Worm (Caenorhabditis elegans) whole organism, L1 larva: ENCODE results near the gene clec-49.

Source experiments
- C04F5.9 ChIP-seq: sonication (generic microtip); optimal IDR thresholded peaks from 2 replicates; lab custom pipeline; 2016; ENCODE audit warnings: missing genetic modification characterization, missing compliant biosample characterization
- C16A3.4 ChIP-seq: fragments of 150-350 bp; optimal IDR thresholded peaks from 2 replicates; lab custom pipeline; 2014; ENCODE audit warnings: missing biosample characterization, missing genetic modification characterization
- F16B12.6 ChIP-seq: fragments of 150-350 bp; optimal IDR thresholded peaks from 2 replicates; lab custom pipeline; 2014; ENCODE audit warnings: missing biosample characterization, missing genetic modification characterization
- alr-1 ChIP-seq: fragments of 200-800 bp; sonication (Bioruptor generic); optimal IDR thresholded peaks from 2 replicates; lab custom pipeline; 2018; ENCODE audit warnings: borderline replicate concordance, mild to moderate bottlenecking, missing genetic modification characterization, missing compliant biosample characterization
- aly-2 ChIP-seq: fragments of 150-350 bp; optimal IDR thresholded peaks from 2 replicates; lab custom pipeline; 2014; ENCODE audit warnings: missing biosample characterization, missing genetic modification characterization
- blmp-1 ChIP-seq: fragments of 150-350 bp; optimal IDR thresholded peaks from 2 replicates; lab custom pipeline; 2014; ENCODE audit warnings: missing biosample characterization, missing genetic modification characterization
- dsc-1 ChIP-seq: sonication (generic microtip); optimal IDR thresholded peaks from 2 replicates; lab custom pipeline; 2016; ENCODE audit warnings: mild to moderate bottlenecking, missing genetic modification characterization, missing compliant biosample characterization
- ets-5 ChIP-seq: fragments of 200-800 bp; sonication (Bioruptor generic); IDR thresholded peaks from 2 replicates; pipeline ENCODE4 v1.3.6; 2022; ENCODE audit warnings: missing genetic modification characterization, missing compliant biosample characterization
- fkh-10 ChIP-seq: sonication (generic microtip); optimal IDR thresholded peaks from 2 replicates; lab custom pipeline; 2017; ENCODE audit warnings: missing biosample characterization, missing genetic modification reagents, missing genetic modification characterization
- fkh-4 ChIP-seq: sonication (generic microtip); optimal IDR thresholded peaks from 2 replicates; lab custom pipeline; 2016; ENCODE audit warnings: missing compliant biosample characterization, missing genetic modification characterization, borderline replicate concordance
- fkh-8 ChIP-seq: sonication (generic microtip); optimal IDR thresholded peaks from 2 replicates; lab custom pipeline; 2016; ENCODE audit warnings: mild to moderate bottlenecking, missing genetic modification characterization, missing compliant biosample characterization
- grh-1 ChIP-seq: fragments of 200-800 bp; sonication (Bioruptor generic); IDR thresholded peaks from 2 replicates; pipeline ENCODE4 v1.3.6; 2022; ENCODE audit warnings: missing genetic modification reagents, missing genetic modification characterization, missing compliant biosample characterization
- hlh-17 ChIP-seq: fragments of 200-800 bp; sonication (Bioruptor generic); optimal IDR thresholded peaks from 2 replicates; lab custom pipeline; 2018; ENCODE audit warnings: missing genetic modification characterization, mild to moderate bottlenecking, missing compliant biosample characterization, moderate library complexity, borderline replicate concordance
- hpl-2 ChIP-seq: fragments of 150-350 bp; optimal IDR thresholded peaks from 2 replicates; lab custom pipeline; 2014; ENCODE audit warnings: missing biosample characterization, missing genetic modification reagents, missing genetic modification characterization
- isw-1 ChIP-seq: fragments of 200-800 bp; sonication (Bioruptor generic); IDR thresholded peaks from 2 replicates; pipeline ENCODE4 v1.3.6; 2022; ENCODE audit warnings: missing genetic modification characterization, missing compliant biosample characterization
- jun-1 ChIP-seq: fragments of 150-350 bp; optimal IDR thresholded peaks from 2 replicates; lab custom pipeline; 2014; ENCODE audit warnings: missing biosample characterization, missing genetic modification reagents, missing genetic modification characterization
- lin-13 ChIP-seq: fragments of 150-350 bp; optimal IDR thresholded peaks from 2 replicates; lab custom pipeline; 2014; ENCODE audit warnings: missing biosample characterization, missing genetic modification reagents, missing genetic modification characterization
- lin-15B ChIP-seq: fragments of 150-350 bp; sonication (generic microtip); optimal IDR thresholded peaks from 3 replicates; lab custom pipeline; 2014; ENCODE audit warnings: missing biosample characterization, missing genetic modification characterization
- lin-35 ChIP-seq, 2 experiments: fragments of 150-350 bp; optimal IDR thresholded peaks; 2 replicates each; lab custom pipeline; 2014; ENCODE audit warnings: missing biosample characterization in 2 of 2, missing genetic modification characterization in 2 of 2, missing genetic modification reagents in 2 of 2
- lin-39 ChIP-seq: fragments of 150-350 bp; optimal IDR thresholded peaks from 2 replicates; lab custom pipeline; 2014; ENCODE audit warnings: missing biosample characterization, missing genetic modification reagents, missing genetic modification characterization
- lir-3 ChIP-seq: sonication (generic microtip); optimal IDR thresholded peaks from 2 replicates; lab custom pipeline; 2016; ENCODE audit warnings: mild to moderate bottlenecking, missing genetic modification characterization, moderate library complexity, missing compliant biosample characterization; ENCODE audit not compliant: poor library complexity
- mab-9 ChIP-seq: fragments of 200-800 bp; sonication (Bioruptor generic); IDR thresholded peaks from 2 replicates; pipeline ENCODE4 v1.3.6; 2022; ENCODE audit warnings: missing genetic modification reagents, missing genetic modification characterization, missing compliant biosample characterization
- mef-2 ChIP-seq: fragments of 150-350 bp; optimal IDR thresholded peaks from 2 replicates; lab custom pipeline; 2014; ENCODE audit warnings: missing biosample characterization, missing genetic modification characterization
- mep-1 ChIP-seq: fragments of 150-350 bp; optimal IDR thresholded peaks from 2 replicates; lab custom pipeline; 2014; ENCODE audit warnings: missing biosample characterization, missing genetic modification characterization
- nhr-12 ChIP-seq: sonication (generic microtip); optimal IDR thresholded peaks from 2 replicates; lab custom pipeline; 2017; ENCODE audit warnings: missing biosample characterization, missing genetic modification characterization
- nhr-19 ChIP-seq: fragments of 200-800 bp; sonication (Bioruptor generic); conservative IDR thresholded peaks from 2 replicates; pipeline ENCODE4 v1.3.6; 2022; ENCODE audit warnings: missing genetic modification characterization, missing compliant biosample characterization
- nhr-20 ChIP-seq: sonication (generic microtip); optimal IDR thresholded peaks from 2 replicates; lab custom pipeline; 2016; ENCODE audit warnings: mild to moderate bottlenecking, missing genetic modification characterization, missing compliant biosample characterization
- nhr-76 ChIP-seq: sonication (generic microtip); optimal IDR thresholded peaks from 2 replicates; lab custom pipeline; 2017; ENCODE audit warnings: missing biosample characterization, missing genetic modification characterization
- nhr-84 ChIP-seq: sonication (generic microtip); optimal IDR thresholded peaks from 2 replicates; lab custom pipeline; 2017; ENCODE audit warnings: missing biosample characterization, missing genetic modification characterization
- nhr-85 ChIP-seq: sonication (generic microtip); peaks from one replicate; lab custom pipeline; 2016; ENCODE audit warnings: missing genetic modification characterization, inconsistent platforms, missing compliant biosample characterization
- pag-3 ChIP-seq: sonication (generic microtip); optimal IDR thresholded peaks from 2 replicates; lab custom pipeline; 2017; ENCODE audit warnings: missing genetic modification characterization, mild to moderate bottlenecking, missing compliant biosample characterization, antibody characterized with exemption, borderline replicate concordance; ENCODE audit not compliant: insufficient read depth
- pqm-1 ChIP-seq: sonication (generic microtip); optimal IDR thresholded peaks from 3 replicates; lab custom pipeline; 2017; ENCODE audit warnings: missing biosample characterization, missing genetic modification characterization
- rnt-1 ChIP-seq: sonication (generic microtip); optimal IDR thresholded peaks from 2 replicates; lab custom pipeline; 2016; ENCODE audit warnings: mild to moderate bottlenecking, missing genetic modification characterization, moderate library complexity, missing compliant biosample characterization
- skn-1 ChIP-seq: fragments of 150-350 bp; optimal IDR thresholded peaks from 2 replicates; lab custom pipeline; 2014; ENCODE audit warnings: missing biosample characterization, missing genetic modification characterization
- snpc-4 ChIP-seq: fragments of 150-350 bp; optimal IDR thresholded peaks from 2 replicates; lab custom pipeline; 2014; ENCODE audit warnings: missing biosample characterization, missing genetic modification characterization
- sox-4 ChIP-seq: sonication (generic microtip); optimal IDR thresholded peaks from 2 replicates; lab custom pipeline; 2016; ENCODE audit warnings: missing genetic modification characterization, missing compliant biosample characterization
- sup-37 ChIP-seq: fragments of 200-800 bp; sonication (Bioruptor generic); optimal IDR thresholded peaks from 2 replicates; lab custom pipeline; 2018; ENCODE audit warnings: mild to moderate bottlenecking, missing genetic modification characterization, missing compliant biosample characterization
- tlp-1 ChIP-seq: fragments of 150-350 bp; optimal IDR thresholded peaks from 2 replicates; lab custom pipeline; 2014; ENCODE audit warnings: missing biosample characterization, missing genetic modification characterization
- unc-130 ChIP-seq: fragments of 150-350 bp; optimal IDR thresholded peaks from 2 replicates; lab custom pipeline; 2017; ENCODE audit warnings: missing biosample characterization, missing genetic modification characterization, inconsistent platforms
- ztf-4 ChIP-seq: fragments of 150-350 bp; optimal IDR thresholded peaks from 2 replicates; lab custom pipeline; 2014; ENCODE audit warnings: missing biosample characterization, missing genetic modification characterization

clec-49 gene

DNA sequence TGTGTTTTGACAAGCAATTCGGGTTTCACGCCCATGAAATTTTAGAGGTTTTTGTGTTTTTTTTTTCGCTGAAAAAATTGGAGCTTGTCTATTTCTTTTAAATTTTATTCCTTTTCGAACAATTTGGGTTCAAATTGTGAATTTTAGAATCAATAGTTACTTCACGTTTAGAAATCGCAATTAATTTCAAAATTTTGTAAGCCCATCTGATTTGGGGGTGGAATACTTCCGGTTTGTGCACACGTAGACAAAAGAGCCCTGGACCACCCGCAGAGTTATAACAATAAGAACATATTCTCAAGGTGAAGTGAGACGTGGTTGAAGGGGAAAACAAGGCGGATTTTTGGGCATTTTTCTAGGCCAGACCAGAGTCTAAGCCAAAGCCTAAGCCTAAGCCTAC is 31.8 kb downstream of the clec-49 start, which contains the start of gene Y116F11A.6:
TSS of gene Y116F11A.6 (plus strand) at position 301 of the 400 bp plus-strand sequence.
- no peak for TF ChIP-seq aly-2
- TF ChIP-seq nhr-20 (tag; lab: Kevin White, UChicago), result no peak
- no peak for TF ChIP-seq mab-9 (GFP tag; lab: Robert Waterston, UW)
- TF ChIP-seq lin-35 (GFP tag; optimal IDR thresholded peaks at IDR 0.05; lab: Kevin White, UChicago), result no peak
- no peak for TF ChIP-seq blmp-1 (tag; lab: Kevin White, UChicago)
- no peak for TF ChIP-seq grh-1 (GFP tag; lab: Robert Waterston, UW)
- TF ChIP-seq hlh-17 (GFP tag; lab: Kevin White, UChicago), result no peak
- no peak for TF ChIP-seq mef-2 (tag; lab: Kevin White, UChicago)
- TF ChIP-seq jun-1, result no peak
- no peak for TF ChIP-seq C04F5.9
- no peak for TF ChIP-seq isw-1

DNA sequence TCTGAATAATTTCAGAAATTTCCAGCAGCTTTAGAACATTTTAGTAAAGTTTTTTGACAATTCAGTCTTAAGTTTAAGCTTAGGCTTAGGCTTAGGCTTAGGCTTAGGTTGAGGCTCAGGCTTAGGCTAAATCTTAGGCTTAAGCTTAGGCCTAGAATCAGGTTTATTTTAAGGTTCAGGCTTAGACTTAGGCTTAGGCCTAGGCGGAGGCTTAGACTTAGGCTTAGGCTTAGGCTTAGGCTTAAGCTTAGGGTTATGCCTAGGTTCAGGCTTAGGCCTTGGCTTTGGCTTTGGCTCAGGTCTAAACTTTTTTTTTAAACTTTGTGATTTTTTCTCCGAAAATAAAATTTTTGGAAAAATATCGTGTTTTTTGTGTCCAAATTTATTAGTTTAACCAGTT is 32.4 kb downstream of the clec-49 start:
- TF ChIP-seq F16B12.6 (tag; lab: Kevin White, UChicago) (no peak), fkh-8 (tag; lab: Kevin White, UChicago) (no peak), nhr-85 (tag; lab: Kevin White, UChicago) (no peak), lir-3 (tag; lab: Kevin White, UChicago) (no peak), unc-130 (tag; lab: Kevin White, UChicago) (no peak), sup-37 (GFP tag; lab: Kevin White, UChicago) (no peak), nhr-12 (tag; lab: Kevin White, UChicago) (no peak), lin-15B (no peak)

DNA sequence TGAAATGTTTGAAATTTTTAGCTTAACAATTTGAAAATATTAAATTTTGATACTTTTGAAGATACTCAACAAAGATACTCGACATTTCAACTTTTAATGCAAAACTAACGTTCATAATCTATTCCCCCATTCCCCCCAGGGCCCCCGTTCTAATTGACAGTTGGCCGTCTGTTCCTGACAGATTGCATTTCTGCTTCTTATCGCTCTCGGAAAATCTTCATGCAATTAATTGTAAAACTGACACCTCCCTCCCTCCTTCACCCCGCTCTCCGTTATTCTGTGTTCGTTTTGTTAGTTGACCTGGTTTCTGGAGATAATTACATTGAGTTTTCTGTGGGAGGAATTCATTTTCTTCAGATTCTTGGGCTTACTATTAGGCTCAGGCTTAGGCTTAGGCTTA is 33.1 kb downstream of the clec-49 start:
- TF ChIP-seq tlp-1 (tag; lab: Kevin White, UChicago) (no peak), lin-13 (no peak)

- TF ChIP-seq mab-9 (GFP tag; lab: Robert Waterston, UW), result no peak
- no peak for TF ChIP-seq pag-3 (tag; lab: Kevin White, UChicago)
- no peak for TF ChIP-seq alr-1 (tag; lab: Kevin White, UChicago)
- no peak for TF ChIP-seq fkh-4 (tag; lab: Kevin White, UChicago)
- no peak for TF ChIP-seq C16A3.4
- TF ChIP-seq unc-130 (tag; lab: Kevin White, UChicago), result no peak
- TF ChIP-seq pqm-1 (tag; lab: Kevin White, UChicago), result no peak
- no peak for TF ChIP-seq sox-4 (tag; lab: Kevin White, UChicago)
- TF ChIP-seq ets-5 (GFP tag; lab: Robert Waterston, UW), result no peak
- no peak for TF ChIP-seq lin-39 (tag; lab: Kevin White, UChicago)
- no peak for TF ChIP-seq fkh-8 (tag; lab: Kevin White, UChicago)
- TF ChIP-seq snpc-4 (tag; lab: Kevin White, UChicago), result no peak
- TF ChIP-seq ztf-4, result no peak
- TF ChIP-seq lin-13, result no peak
- no peak for TF ChIP-seq mep-1 (tag; lab: Kevin White, UChicago)
- no peak for TF ChIP-seq nhr-19
- TF ChIP-seq rnt-1, result no peak
- no peak for TF ChIP-seq isw-1
- no peak for TF ChIP-seq lin-35 (GFP tag; optimal IDR thresholded peaks at IDR 0.05; lab: Kevin White, UChicago)
- TF ChIP-seq hpl-2, result no peak
Observed at ce11 chrV:19715847-19716246, 35.2 kb downstream of the clec-49 start, which contains the start of gene Y43F8C.17. TSS of gene Y43F8C.17 (plus strand) at chrV:19716147.

DNA sequence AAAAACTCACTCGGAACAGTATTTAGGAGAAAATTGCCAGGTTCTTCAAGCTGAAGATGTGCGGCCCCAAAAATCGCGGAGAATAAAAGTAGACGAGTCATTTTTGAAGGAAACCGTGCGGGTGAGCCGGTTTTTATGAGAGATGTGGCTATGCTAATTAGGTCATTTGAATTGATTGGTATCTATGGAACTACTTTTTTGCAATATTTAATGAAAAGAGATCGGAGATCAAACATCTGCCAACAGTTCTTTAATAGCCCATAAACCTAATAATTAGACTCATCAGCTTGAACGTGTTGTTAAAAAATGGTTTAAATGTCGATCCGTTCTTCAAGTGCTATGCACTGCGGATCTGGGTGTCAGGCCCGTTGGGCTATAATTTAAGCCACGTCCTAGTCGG is 35.6 kb downstream of the clec-49 start, which contains the start of gene Y43F8C.16:
TSS of gene Y43F8C.16 (minus strand) at position 101 of the 400 bp plus-strand sequence.
- TF ChIP-seq nhr-20 (tag; lab: Kevin White, UChicago) (no peak), mab-9 (GFP tag; lab: Robert Waterston, UW) (no peak), dsc-1 (tag; lab: Kevin White, UChicago) (no peak), nhr-84 (tag; lab: Kevin White, UChicago) (no peak), mep-1 (tag; lab: Kevin White, UChicago) (no peak), nhr-76 (no peak), fkh-8 (tag; lab: Kevin White, UChicago) (no peak), isw-1 (no peak), F16B12.6 (tag; lab: Kevin White, UChicago) (no peak), unc-130 (tag; lab: Kevin White, UChicago) (no peak), fkh-10 (GFP tag; lab: Kevin White, UChicago) (no peak), ztf-4 (no peak), skn-1 (tag; lab: Kevin White, UChicago) (no peak)
